Fruit fly (Drosophila melanogaster) whole organism, prepupa: ENCODE data around the gene CG33483.
A peak's percentile ranks its signal among the peaks of the same experiment; 100 is the strongest.

Source experiments
- CG10631 ChIP-seq: fragments of 200-800 bp; sonication (Bioruptor generic); optimal IDR thresholded peaks from 2 replicates; lab custom pipeline; 2016; ENCODE audit warnings: missing biosample characterization, missing genetic modification characterization
- CG11762 ChIP-seq: fragments of 200-800 bp; sonication (Bioruptor generic); optimal IDR thresholded peaks from 3 replicates; lab custom pipeline; 2016; ENCODE audit warnings: missing biosample characterization, missing genetic modification characterization; ENCODE audit not compliant: insufficient read depth
- CG15336 ChIP-seq: fragments of 200-800 bp; sonication (Bioruptor generic); IDR thresholded peaks from 2 replicates; pipeline ENCODE4 v1.3.6; 2022; ENCODE audit warnings: missing biosample characterization, missing genetic modification characterization
- CG7368 ChIP-seq: fragments of 200-800 bp; sonication (Bioruptor generic); optimal IDR thresholded peaks from 3 replicates; lab custom pipeline; 2016; ENCODE audit warnings: missing biosample characterization, missing genetic modification characterization
- CG9139 ChIP-seq: fragments of 200-800 bp; sonication (Bioruptor generic); optimal IDR thresholded peaks from 3 replicates; lab custom pipeline; 2017; ENCODE audit warnings: missing biosample characterization, mild to moderate bottlenecking, missing genetic modification characterization
- Eip78C ChIP-seq: fragments of 200-800 bp; sonication (Bioruptor generic); peaks from one replicate; lab custom pipeline; 2016; ENCODE audit warnings: missing biosample characterization, missing genetic modification characterization
- Ets21C ChIP-seq: fragments of 200-800 bp; sonication (Bioruptor generic); optimal IDR thresholded peaks from 3 replicates; lab custom pipeline; 2016; ENCODE audit warnings: missing biosample characterization, missing genetic modification characterization
- Sox14 ChIP-seq: fragments of 200-800 bp; sonication (Bioruptor generic); optimal IDR thresholded peaks from 3 replicates; lab custom pipeline; 2016; ENCODE audit warnings: missing biosample characterization, missing genetic modification characterization
- Sox15 ChIP-seq: fragments of 200-800 bp; sonication (Bioruptor generic); optimal IDR thresholded peaks from 3 replicates; lab custom pipeline; 2016; ENCODE audit warnings: missing biosample characterization, missing genetic modification characterization
- acj6 ChIP-seq: fragments of 200-800 bp; sonication (Bioruptor generic); optimal IDR thresholded peaks from 3 replicates; lab custom pipeline; 2016; ENCODE audit warnings: missing biosample characterization, missing genetic modification characterization
- spab ChIP-seq: fragments of 200-800 bp; sonication (Bioruptor generic); optimal IDR thresholded peaks from 2 replicates; lab custom pipeline; 2017; ENCODE audit warnings: missing biosample characterization, mild to moderate bottlenecking, missing genetic modification characterization, missing genetic modification reagents
- svp ChIP-seq: fragments of 200-800 bp; sonication (Bioruptor generic); peaks from one replicate; lab custom pipeline; 2016; ENCODE audit warnings: missing biosample characterization, missing genetic modification characterization

DNA sequence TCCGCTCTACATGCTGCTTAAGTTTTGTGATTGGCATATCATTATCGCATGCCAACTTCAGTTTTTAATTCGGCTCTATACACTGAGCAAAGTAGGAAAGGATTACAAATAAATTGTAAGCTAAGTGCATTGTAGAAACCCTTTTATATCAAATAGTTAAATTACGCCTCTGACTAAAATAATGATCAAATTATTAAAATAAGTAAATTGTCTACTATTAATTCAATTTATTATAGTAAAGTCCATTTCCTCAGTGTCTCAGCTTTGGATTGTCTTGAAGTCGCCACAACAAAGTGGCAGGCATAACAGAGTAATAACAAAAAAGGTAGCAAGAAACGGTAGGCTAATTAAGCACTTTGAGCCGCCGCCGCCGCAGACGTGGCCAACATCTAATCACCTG, 39.5 kb downstream of the CG33483 start:
- TF ChIP-seq acj6 (GFP tag; lab: Kevin White, UChicago) (no peak), Sox14 (GFP tag; lab: Kevin White, UChicago) (no peak), CG7368 (GFP tag; lab: Kevin White, UChicago) (no peak), CG9139 (GFP tag; lab: Kevin White, UChicago) (no peak), Ets21C (GFP tag; lab: Kevin White, UChicago) (no peak), CG11762 (GFP tag; lab: Kevin White, UChicago) (no peak), CG15336 (no peak), svp (GFP tag; lab: Kevin White, UChicago) (no peak), spab (GFP tag; lab: Kevin White, UChicago) (no peak), Sox15 (GFP tag; lab: Kevin White, UChicago) (no peak), Eip78C (GFP tag; lab: Kevin White, UChicago) (peak; percentile 60), CG10631 (GFP tag; lab: Kevin White, UChicago) (no peak)
